Worm (Caenorhabditis elegans): ENCODE measurements around the gene C40H1.9.

ce11 chrIII:9331084-9331564 lies 11.4 kb downstream of the C40H1.9 start, which contains the start of gene ufc-1:
- TF ChIP-seq ztf-4 (tag; optimal IDR thresholded peaks at IDR 0.05) (no peak), nhr-11 (tag; optimal IDR thresholded peaks at IDR 0.05) (no peak), fos-1 (tag; optimal IDR thresholded peaks at IDR 0.05) (no peak), ama-1 (optimal IDR thresholded peaks at IDR 0.05) (no peak), mml-1 (tag; optimal IDR thresholded peaks at IDR 0.05) (no peak), nfya-1 (tag; optimal IDR thresholded peaks at IDR 0.05; ENCODE audit: insufficient read depth) (peak; percentile 49), egl-27 (tag; optimal IDR thresholded peaks at IDR 0.05) (no peak), lin-39 (tag; optimal IDR thresholded peaks at IDR 0.05) (no peak), pha-4 (tag; optimal IDR thresholded peaks at IDR 0.05) (peak; percentile 37), nhr-25 (tag; optimal IDR thresholded peaks at IDR 0.05) (no peak), nhr-28 (tag; optimal IDR thresholded peaks at IDR 0.05) (no peak), mdl-1 (tag; optimal IDR thresholded peaks at IDR 0.05) (no peak), elt-3 (tag; optimal IDR thresholded peaks at IDR 0.05) (no peak)

All from whole organism, L3 larva.